Fruit fly (Drosophila melanogaster) S2 (cell line): ENCODE data around the gene Srrm1.

ENCODE experiments used
- CG8478 ChIP-seq: fragments of >200 bp; optimal IDR thresholded peaks from 2 replicates; lab custom pipeline; 2018
- CTCF ChIP-seq, 2 experiments: fragments of >200 bp; optimal IDR thresholded peaks; 2 replicates each; lab custom pipeline; 2018

DNA sequence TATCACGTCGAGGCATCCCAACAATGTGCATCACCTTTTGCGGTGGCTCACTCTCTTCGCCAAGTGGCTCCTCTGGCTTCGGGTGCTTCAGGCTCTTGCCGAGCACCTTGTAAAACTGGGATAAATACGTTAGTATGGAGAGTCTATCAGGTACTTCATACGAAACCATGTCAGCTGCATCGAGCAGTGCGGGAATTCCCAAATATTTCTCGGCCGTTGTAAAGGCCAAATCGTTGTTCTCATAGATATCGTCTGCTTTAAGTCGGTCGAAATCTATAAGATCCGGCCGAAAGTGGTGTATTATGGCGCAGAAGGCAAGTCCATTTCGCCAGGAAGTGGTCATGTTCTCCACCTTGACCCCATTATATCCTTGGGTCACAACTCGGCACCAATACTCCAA lies 21.9 kb upstream of the Srrm1 start:
- TF ChIP-seq CG8478 (lab: Kevin White, UChicago) (no peak), CTCF (optimal IDR thresholded peaks at IDR 0.05; lab: Kevin White, UChicago) (no peak)
